Worm (Caenorhabditis elegans) whole organism, L4/young adult: ENCODE results near the gene ebax-1.

Source experiments
- dao-5 ChIP-seq: sonication (generic microtip); optimal IDR thresholded peaks from 2 replicates; lab custom pipeline; 2016; ENCODE audit warnings: missing genotype, missing genetic modification characterization, moderate library complexity, missing compliant biosample characterization
- him-1 ChIP-seq: sonication (generic microtip); optimal IDR thresholded peaks from 2 replicates; lab custom pipeline; 2016; ENCODE audit warnings: missing genotype, missing genetic modification reagents, missing genetic modification characterization, missing compliant biosample characterization

DNA sequence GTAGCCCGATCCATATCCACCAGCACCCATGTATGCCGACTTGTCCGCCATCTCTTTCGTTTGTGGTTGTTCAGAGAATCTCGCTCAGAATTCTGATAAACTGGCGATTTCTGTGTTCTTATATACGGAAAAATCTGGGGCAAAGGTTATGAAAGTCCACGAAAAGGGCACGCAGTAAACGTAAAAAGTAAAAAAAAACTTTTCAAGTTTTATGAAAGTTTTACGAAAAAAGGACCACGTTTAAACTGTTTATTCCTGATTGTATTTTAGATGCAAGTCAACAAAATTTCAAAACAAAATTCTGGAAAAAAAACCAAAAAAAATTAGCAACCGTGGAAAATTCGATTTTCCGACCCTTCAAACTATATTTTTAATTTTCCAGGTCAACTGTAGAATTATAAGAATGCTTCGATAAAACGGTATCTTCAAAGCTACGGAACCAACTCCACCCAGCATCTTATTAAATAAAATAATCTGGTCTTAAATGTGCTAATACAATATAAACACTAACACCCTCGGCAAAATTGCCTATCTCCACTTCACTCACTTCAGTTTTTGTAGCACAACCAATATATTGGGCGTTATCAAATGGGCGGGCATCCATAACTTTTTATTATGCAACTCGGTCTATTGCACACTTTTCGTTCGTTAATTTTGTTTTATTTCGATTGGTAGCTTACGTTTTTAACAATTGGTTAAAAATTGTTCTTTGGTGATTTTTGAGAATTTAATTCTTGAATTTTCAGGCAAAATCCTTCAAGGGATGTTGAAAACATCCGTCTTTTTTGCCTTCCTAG lies 17.4 kb upstream of the ebax-1 start, which contains the start of the genes nspd-7 and Y43C5A.2:
- TF ChIP-seq dao-5: no peak
- no peak for TF ChIP-seq him-1 (tag; lab: Kevin White, UChicago)
